Worm (Caenorhabditis elegans) whole organism, L2 larva: ENCODE measurements around the gene nhr-132.

Experiments
- blmp-1 ChIP-seq: sonication (generic microtip); optimal IDR thresholded peaks from 2 replicates; lab custom pipeline; 2017; ENCODE audit warnings: missing genetic modification characterization, mild to moderate bottlenecking, missing compliant biosample characterization, antibody characterized with exemption, moderate library complexity; ENCODE audit not compliant: insufficient read depth
- lin-11 ChIP-seq: fragments of 150-350 bp; sonication (generic microtip); optimal IDR thresholded peaks from 2 replicates; lab custom pipeline; 2014; ENCODE audit warnings: missing biosample characterization, missing genetic modification characterization, inconsistent platforms, mixed read lengths
- mbf-1 ChIP-seq: sonication (generic microtip); optimal IDR thresholded peaks from 2 replicates; lab custom pipeline; 2017; ENCODE audit warnings: missing biosample characterization, missing genetic modification characterization
- unc-62 ChIP-seq: fragments of 150-350 bp; optimal IDR thresholded peaks from 2 replicates; lab custom pipeline; 2014; ENCODE audit warnings: missing biosample characterization, missing genetic modification reagents, missing genetic modification characterization
- ztf-4 ChIP-seq: fragments of 150-350 bp; optimal IDR thresholded peaks from 2 replicates; lab custom pipeline; 2014; ENCODE audit warnings: missing biosample characterization, missing genetic modification characterization

ce11 chrV:527602-528001 is 6.6 kb upstream of the nhr-132 start, which contains the start of gene srw-108:
- TF ChIP-seq unc-62 (GFP tag; lab: Kevin White, UChicago) (no peak), mbf-1 (no peak), blmp-1 (tag; lab: Kevin White, UChicago) (no peak), lin-11 (tag; lab: Kevin White, UChicago) (no peak), ztf-4 (no peak)
